Worm (Caenorhabditis elegans) whole organism, L1 larva: ENCODE measurements around the gene F10E7.2.

ENCODE experiments used
- F16B12.6 ChIP-seq: fragments of 150-350 bp; optimal IDR thresholded peaks from 2 replicates; lab custom pipeline; 2014; ENCODE audit warnings: missing biosample characterization, missing genetic modification characterization
- aha-1 ChIP-seq: fragments of 150-350 bp; optimal IDR thresholded peaks from 2 replicates; lab custom pipeline; 2014; ENCODE audit warnings: missing biosample characterization, missing genetic modification characterization
- ceh-8 ChIP-seq: fragments of 200-800 bp; sonication (Bioruptor generic); optimal IDR thresholded peaks from 2 replicates; lab custom pipeline; 2018; ENCODE audit warnings: mild to moderate bottlenecking, missing genetic modification characterization, moderate library complexity, missing compliant biosample characterization
- ceh-82 ChIP-seq, 3 experiments: fragments of 150-350 bp in 1 of 3; sonication (generic microtip) in 2 of 3; optimal IDR thresholded peaks; 2 replicates each; lab custom pipeline; 2014 to 2017; ENCODE audit warnings: missing biosample characterization in 3 of 3, missing genetic modification characterization in 3 of 3
- efl-1 ChIP-seq, 4 experiments: fragments of 150-350 bp; optimal IDR thresholded peaks in 3 of 4; peaks in 1 of 4; 1 replicate in 1 of 4; 2 replicates in 3 of 4; lab custom pipeline; 2014; ENCODE audit warnings: missing biosample characterization in 2 of 4, missing genetic modification characterization in 2 of 4, missing genetic modification reagents in 2 of 4
- egl-13 ChIP-seq: sonication (generic microtip); optimal IDR thresholded peaks from 2 replicates; lab custom pipeline; 2016; ENCODE audit warnings: missing genotype, missing genetic modification reagents, missing genetic modification characterization, missing compliant biosample characterization
- elt-2 ChIP-seq: sonication (generic microtip); optimal IDR thresholded peaks from 2 replicates; lab custom pipeline; 2016; ENCODE audit warnings: missing genetic modification characterization, mild to moderate bottlenecking, inconsistent platforms, missing compliant biosample characterization, missing genetic modification reagents
- fkh-10 ChIP-seq: sonication (generic microtip); optimal IDR thresholded peaks from 2 replicates; lab custom pipeline; 2017; ENCODE audit warnings: missing biosample characterization, missing genetic modification reagents, missing genetic modification characterization
- fkh-4 ChIP-seq: sonication (generic microtip); optimal IDR thresholded peaks from 2 replicates; lab custom pipeline; 2016; ENCODE audit warnings: missing compliant biosample characterization, missing genetic modification characterization, borderline replicate concordance
- fkh-8 ChIP-seq: sonication (generic microtip); optimal IDR thresholded peaks from 2 replicates; lab custom pipeline; 2016; ENCODE audit warnings: mild to moderate bottlenecking, missing genetic modification characterization, missing compliant biosample characterization
- grh-1 ChIP-seq: fragments of 200-800 bp; sonication (Bioruptor generic); IDR thresholded peaks from 2 replicates; pipeline ENCODE4 v1.3.6; 2022; ENCODE audit warnings: missing genetic modification reagents, missing genetic modification characterization, missing compliant biosample characterization
- irx-1 ChIP-seq: sonication (generic microtip); optimal IDR thresholded peaks from 2 replicates; lab custom pipeline; 2016; ENCODE audit warnings: missing genetic modification characterization, missing compliant biosample characterization
- isw-1 ChIP-seq: fragments of 200-800 bp; sonication (Bioruptor generic); IDR thresholded peaks from 2 replicates; pipeline ENCODE4 v1.3.6; 2022; ENCODE audit warnings: missing genetic modification characterization, missing compliant biosample characterization
- lin-14 ChIP-seq: fragments of 200-800 bp; sonication (Bioruptor generic); optimal IDR thresholded peaks from 2 replicates; lab custom pipeline; 2018; ENCODE audit warnings: mild to moderate bottlenecking, missing genetic modification characterization, moderate library complexity, missing compliant biosample characterization
- lsy-2 ChIP-seq, 2 experiments: fragments of 150-350 bp; optimal IDR thresholded peaks; 2 replicates each; lab custom pipeline; 2014; ENCODE audit warnings: missing biosample characterization in 2 of 2, missing genetic modification characterization in 2 of 2
- mab-9 ChIP-seq: fragments of 200-800 bp; sonication (Bioruptor generic); IDR thresholded peaks from 2 replicates; pipeline ENCODE4 v1.3.6; 2022; ENCODE audit warnings: missing genetic modification reagents, missing genetic modification characterization, missing compliant biosample characterization
- nhr-19 ChIP-seq: fragments of 200-800 bp; sonication (Bioruptor generic); conservative IDR thresholded peaks from 2 replicates; pipeline ENCODE4 v1.3.6; 2022; ENCODE audit warnings: missing genetic modification characterization, missing compliant biosample characterization
- nhr-28 ChIP-seq: fragments of 150-350 bp; optimal IDR thresholded peaks from 2 replicates; lab custom pipeline; 2014; ENCODE audit warnings: missing biosample characterization, missing genetic modification characterization
- nhr-71 ChIP-seq: sonication (generic microtip); optimal IDR thresholded peaks from 2 replicates; lab custom pipeline; 2016; ENCODE audit warnings: mild to moderate bottlenecking, missing genetic modification characterization, moderate library complexity, missing compliant biosample characterization
- nhr-76 ChIP-seq: sonication (generic microtip); optimal IDR thresholded peaks from 2 replicates; lab custom pipeline; 2017; ENCODE audit warnings: missing biosample characterization, missing genetic modification characterization
- nhr-77 ChIP-seq: fragments of 150-350 bp; optimal IDR thresholded peaks from 2 replicates; lab custom pipeline; 2014; ENCODE audit warnings: missing biosample characterization, missing genetic modification characterization
- nhr-84 ChIP-seq: sonication (generic microtip); optimal IDR thresholded peaks from 2 replicates; lab custom pipeline; 2017; ENCODE audit warnings: missing biosample characterization, missing genetic modification characterization
- rnt-1 ChIP-seq: sonication (generic microtip); optimal IDR thresholded peaks from 2 replicates; lab custom pipeline; 2016; ENCODE audit warnings: mild to moderate bottlenecking, missing genetic modification characterization, moderate library complexity, missing compliant biosample characterization
- sox-4 ChIP-seq: sonication (generic microtip); optimal IDR thresholded peaks from 2 replicates; lab custom pipeline; 2016; ENCODE audit warnings: missing genetic modification characterization, missing compliant biosample characterization
- sup-37 ChIP-seq: fragments of 200-800 bp; sonication (Bioruptor generic); optimal IDR thresholded peaks from 2 replicates; lab custom pipeline; 2018; ENCODE audit warnings: mild to moderate bottlenecking, missing genetic modification characterization, missing compliant biosample characterization
- unc-30 ChIP-seq: sonication (generic microtip); optimal IDR thresholded peaks from 2 replicates; lab custom pipeline; 2017; ENCODE audit warnings: missing biosample characterization, missing genetic modification characterization
- unc-62 ChIP-seq: fragments of 150-350 bp; optimal IDR thresholded peaks from 2 replicates; lab custom pipeline; 2014; ENCODE audit warnings: missing biosample characterization, missing genetic modification reagents, missing genetic modification characterization
- unc-98 ChIP-seq: fragments of 200-800 bp; sonication (Bioruptor generic); IDR thresholded peaks from 2 replicates; pipeline ENCODE4 v1.3.6; 2022; ENCODE audit warnings: missing genetic modification characterization, missing compliant biosample characterization
- zag-1 ChIP-seq: fragments of 150-350 bp; optimal IDR thresholded peaks from 2 replicates; lab custom pipeline; 2014; ENCODE audit warnings: missing biosample characterization, missing genetic modification characterization
- zip-4 ChIP-seq: fragments of 200-800 bp; sonication (Bioruptor generic); optimal IDR thresholded peaks from 2 replicates; lab custom pipeline; 2018; ENCODE audit warnings: mild to moderate bottlenecking, missing genetic modification characterization, moderate library complexity, missing compliant biosample characterization

F10E7.2 gene

ce11 chrII:7104794-7105613 lies 17.0 kb upstream of the F10E7.2 start, which contains the start of the genes farl-11 and rpl-33 (continued):
- TF ChIP-seq aha-1 (tag; lab: Kevin White, UChicago) (no peak), mab-9 (GFP tag; lab: Robert Waterston, UW) (no peak)

ce11 chrII:7106313-7106712 lies 15.7 kb upstream of the F10E7.2 start:
- no peak for TF ChIP-seq egl-13 (tag; lab: Kevin White, UChicago)
- TF ChIP-seq unc-30 (tag; lab: Kevin White, UChicago), result no peak
- no peak for TF ChIP-seq nhr-28 (tag; lab: Kevin White, UChicago)
- TF ChIP-seq nhr-76, result no peak
- TF ChIP-seq irx-1 (tag; lab: Kevin White, UChicago), result no peak
- no peak for TF ChIP-seq ceh-8 (GFP tag; lab: Kevin White, UChicago)
- no peak for TF ChIP-seq aha-1 (tag; lab: Kevin White, UChicago)
- no peak for TF ChIP-seq efl-1 (optimal IDR thresholded peaks at IDR 0.05; lab: Kevin White, UChicago)
- no peak for TF ChIP-seq efl-1 (GFP tag; optimal IDR thresholded peaks at IDR 0.05 in 1 of 2; lab: Kevin White, UChicago)
- TF ChIP-seq unc-98 (GFP tag; lab: Robert Waterston, UW), result no peak
- TF ChIP-seq sox-4 (tag; lab: Kevin White, UChicago), result no peak
- no peak for TF ChIP-seq nhr-84 (tag; lab: Kevin White, UChicago)
- no peak for TF ChIP-seq nhr-19 (GFP tag; lab: Robert Waterston, UW)
- no peak for TF ChIP-seq rnt-1 (tag; lab: Kevin White, UChicago)

DNA sequence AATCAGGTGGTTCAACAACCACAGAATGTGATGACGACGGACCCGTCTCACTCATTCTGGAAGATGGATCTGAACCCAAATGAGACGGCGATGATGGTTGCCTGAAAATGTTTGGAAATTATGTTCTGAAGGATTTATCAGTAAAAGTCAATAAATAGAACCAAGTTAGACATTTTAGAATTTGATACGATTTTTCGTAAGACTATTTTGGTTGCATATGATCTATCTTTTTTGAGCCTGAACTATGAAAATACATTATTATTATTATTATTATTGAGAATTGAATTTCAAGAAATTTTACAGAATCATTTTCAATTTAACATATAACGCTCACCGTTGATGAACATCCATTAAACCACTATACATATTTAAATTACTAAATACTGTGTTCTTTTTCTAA lies 12.1 kb upstream of the F10E7.2 start, which contains the start of gene F10E7.9:
Gene F10E7.9 (minus strand): TSS at position 101 of the 400 bp plus-strand sequence.
- no peak for TF ChIP-seq nhr-77 (tag; lab: Kevin White, UChicago)

DNA sequence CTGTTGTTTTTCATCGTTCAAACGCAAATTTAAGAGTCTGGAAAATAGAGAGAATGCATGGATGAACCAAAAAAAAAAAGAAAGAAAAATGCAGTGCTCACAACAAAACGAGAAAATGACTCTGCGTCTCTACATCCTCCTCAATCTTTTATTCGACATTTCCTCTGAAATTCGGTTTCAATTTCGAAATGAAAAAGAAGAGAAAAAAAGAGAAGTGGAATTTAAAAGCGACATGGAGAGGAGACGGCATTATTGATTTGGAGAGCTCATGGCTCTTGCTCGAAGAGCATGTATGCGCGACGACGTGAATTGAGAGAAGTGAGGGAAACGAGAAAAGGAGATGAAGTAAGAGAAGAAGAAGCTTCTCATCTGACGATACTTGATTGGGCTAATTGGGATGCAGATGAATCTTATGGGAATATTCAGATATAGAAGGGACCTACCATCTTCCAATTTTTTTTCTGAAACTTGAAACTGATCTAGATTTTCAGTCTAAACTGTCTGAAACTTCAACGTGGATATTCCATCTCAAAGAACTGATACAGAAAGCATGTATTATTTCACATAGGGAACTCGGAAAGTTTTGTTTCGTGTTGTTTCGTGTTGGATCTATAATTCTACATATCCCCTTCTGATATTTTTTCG lies 10.9 kb upstream of the F10E7.2 start:
- TF ChIP-seq sox-4 (tag; lab: Kevin White, UChicago) (no peak), zag-1 (tag; lab: Kevin White, UChicago) (no peak), ceh-8 (GFP tag; lab: Kevin White, UChicago) (no peak), efl-1 (optimal IDR thresholded peaks at IDR 0.05; lab: Kevin White, UChicago) (peak in 1 of 2 experiments; percentile 5), efl-1 (GFP tag; optimal IDR thresholded peaks at IDR 0.05 in 1 of 2; lab: Kevin White, UChicago) (no peak), F16B12.6 (tag; lab: Kevin White, UChicago) (peak; percentile 13), zip-4 (GFP tag; lab: Kevin White, UChicago) (no peak), fkh-8 (peak; percentile 34), elt-2 (no peak), nhr-19 (GFP tag; lab: Robert Waterston, UW) (no peak), nhr-71 (tag; lab: Kevin White, UChicago) (peak; percentile 12), fkh-10 (GFP tag; lab: Kevin White, UChicago) (peak; percentile 71), unc-62 (GFP tag; lab: Kevin White, UChicago) (no peak), lsy-2 (tag; optimal IDR thresholded peaks at IDR 0.05; lab: Kevin White, UChicago) (peak in 1 of 2 experiments; percentile 56), ceh-82 (tag; optimal IDR thresholded peaks at IDR 0.05; lab: Kevin White, UChicago) (peak in 2 of 3 experiments; percentile 20 to 44), lin-14 (GFP tag; lab: Kevin White, UChicago) (peak; percentile 67), sup-37 (GFP tag; lab: Kevin White, UChicago) (no peak), grh-1 (GFP tag; lab: Robert Waterston, UW) (no peak), fkh-4 (tag; lab: Kevin White, UChicago) (no peak), isw-1 (GFP tag; lab: Robert Waterston, UW) (peak; percentile 18; the same call in 1 of the 2 replicates)
- TF ChIP-seq, all 84 proteins: peak for 9
